Worm (Caenorhabditis elegans) whole organism, L4 larva: ENCODE measurements around the gene ZK666.8.

Source experiments
- ZK546.5 ChIP-seq, 2 experiments: sonication (generic microtip); optimal IDR thresholded peaks; 2 replicates each; lab custom pipeline; 2017; ENCODE audit warnings: missing biosample characterization in 2 of 2, missing genetic modification characterization in 2 of 2
- arid-1 ChIP-seq: fragments of 200-800 bp; sonication (Bioruptor generic); conservative IDR thresholded peaks from 2 replicates; pipeline ENCODE4 v1.3.6; 2022; ENCODE audit warnings: missing genetic modification reagents, missing genetic modification characterization, missing compliant biosample characterization
- ceh-20 ChIP-seq: fragments of 200-800 bp; sonication (Bioruptor generic); IDR thresholded peaks from 2 replicates; pipeline ENCODE4 v1.3.6; 2022; ENCODE audit warnings: missing genetic modification reagents, missing genetic modification characterization, missing compliant biosample characterization
- egl-27 ChIP-seq: sonication (generic microtip); optimal IDR thresholded peaks from 3 replicates; lab custom pipeline; 2017; ENCODE audit warnings: missing biosample characterization, missing genetic modification reagents, missing genetic modification characterization
- lin-39 ChIP-seq: fragments of 150-350 bp; optimal IDR thresholded peaks from 2 replicates; lab custom pipeline; 2014; ENCODE audit warnings: missing biosample characterization, missing genetic modification reagents, missing genetic modification characterization
- lir-3 ChIP-seq: sonication (generic microtip); optimal IDR thresholded peaks from 2 replicates; lab custom pipeline; 2016; ENCODE audit warnings: mild to moderate bottlenecking, missing genetic modification characterization, missing compliant biosample characterization
- nhr-28 ChIP-seq: fragments of 150-350 bp; optimal IDR thresholded peaks from 2 replicates; lab custom pipeline; 2014; ENCODE audit warnings: missing biosample characterization, missing genetic modification characterization
- pha-4 ChIP-seq, 2 experiments: fragments of 150-350 bp in 1 of 2; fragments of 200-800 bp in 1 of 2; sonication (Bioruptor generic) in 1 of 2; IDR thresholded peaks in 1 of 2; optimal IDR thresholded peaks in 1 of 2; 2 replicates each; pipeline versions ENCODE4 v1.3.6 to Lab custom; 2014 to 2022; ENCODE audit warnings: missing genetic modification characterization in 2 of 2, missing genetic modification reagents in 2 of 2, missing biosample characterization in 1 of 2, missing compliant biosample characterization in 1 of 2
- unc-62 ChIP-seq, 3 experiments: fragments of 150-350 bp in 1 of 3; sonication (generic microtip); optimal IDR thresholded peaks in 2 of 3; peaks in 1 of 3; 1 replicate in 1 of 3; 2 replicates in 2 of 3; lab custom pipeline; 2014 to 2017; ENCODE audit warnings: missing biosample characterization in 3 of 3, missing genetic modification characterization in 3 of 3, missing genetic modification reagents in 3 of 3, missing genotype in 1 of 3

ce11 chrII:10466552-10466951, 26.4 kb downstream of the ZK666.8 start, which contains the start of gene tnc-2:
- TF ChIP-seq ceh-20 (GFP tag; lab: Robert Waterston, UW) (no peak), lin-39 (tag; lab: Kevin White, UChicago) (no peak), arid-1 (GFP tag; lab: Robert Waterston, UW) (no peak), unc-62 (GFP tag; optimal IDR thresholded peaks at IDR 0.05 in 1 of 2; lab: Kevin White, UChicago) (no peak), unc-62 (tag; optimal IDR thresholded peaks at IDR 0.05; lab: Kevin White, UChicago) (no peak), ZK546.5 (tag; optimal IDR thresholded peaks at IDR 0.05; lab: Kevin White, UChicago) (no peak), lir-3 (no peak), nhr-28 (no peak), pha-4 (GFP tag; IDR thresholded peaks at IDR 0.05; lab: Robert Waterston, UW) (no peak), pha-4 (tag; optimal IDR thresholded peaks at IDR 0.05; lab: Kevin White, UChicago) (no peak), egl-27 (tag; lab: Kevin White, UChicago) (no peak)
